Fruit fly (Drosophila melanogaster): ENCODE results near the gene CG10516.

Gene CG10516

dm6 chr3L:15975068-15975467, 7.1 kb downstream of the CG10516 start, which contains the start of gene CG17026:
CG17026 (plus strand) TSS chr3L:15975368.
- no peak for TF ChIP-seq CG17801 (GFP tag; optimal IDR thresholded peaks at IDR 0.05; ENCODE audit: partially characterized antibody)

- peak; percentile 8 for TF ChIP-seq CG17801 (GFP tag; optimal IDR thresholded peaks at IDR 0.05; ENCODE audit: partially characterized antibody)
These were observed 8.8 kb downstream of the CG10516 start, which contains the start of gene CG17029 for dm6 chr3L:15976758-15977157. CG17029 (plus strand) TSS chr3L:15976870.

dm6 chr3L:15977565-15977964, 9.6 kb downstream of the CG10516 start:
- no peak for TF ChIP-seq CG17801 (GFP tag; optimal IDR thresholded peaks at IDR 0.05; ENCODE audit: partially characterized antibody)

- TF ChIP-seq CG17801 (GFP tag; optimal IDR thresholded peaks at IDR 0.05; ENCODE audit: partially characterized antibody), result no peak
These were observed 10.2 kb downstream of the CG10516 start, which contains the start of gene CG17028 for dm6 chr3L:15978224-15978623. CG17028 (plus strand) TSS chr3L:15978524.

dm6 chr3L:15979240-15979639, 11.2 kb downstream of the CG10516 start:
- no peak for TF ChIP-seq CG17801 (GFP tag; optimal IDR thresholded peaks at IDR 0.05; ENCODE audit: partially characterized antibody)

- TF ChIP-seq CG17801 (GFP tag; optimal IDR thresholded peaks at IDR 0.05; ENCODE audit: partially characterized antibody), result no peak
These were observed 11.9 kb downstream of the CG10516 start, which contains the start of gene CG17027 for dm6 chr3L:15979912-15980311. CG17027 (plus strand) TSS chr3L:15980100.

dm6 chr3L:15981403-15981802, 13.4 kb downstream of the CG10516 start:
- TF ChIP-seq CG17801 (GFP tag; optimal IDR thresholded peaks at IDR 0.05; ENCODE audit: partially characterized antibody), result no peak

- no peak for TF ChIP-seq CG17801 (GFP tag; optimal IDR thresholded peaks at IDR 0.05; ENCODE audit: partially characterized antibody)
These were observed 14.1 kb downstream of the CG10516 start for dm6 chr3L:15982148-15982547.

- TF ChIP-seq CG17801 (GFP tag; optimal IDR thresholded peaks at IDR 0.05; ENCODE audit: partially characterized antibody), result peak; percentile 99
These were observed 14.9 kb downstream of the CG10516 start, which contains the start of the genes brm and Arl1 for dm6 chr3L:15982783-15983432. brm (minus strand) TSS chr3L:15982869. Arl1 (plus strand) TSS chr3L:15983135.

dm6 chr3L:15987635-15988034, 19.6 kb downstream of the CG10516 start, which contains the start of gene PolD1:
PolD1 (minus strand) TSS chr3L:15987815.
- no peak for TF ChIP-seq CG17801 (GFP tag; optimal IDR thresholded peaks at IDR 0.05; ENCODE audit: partially characterized antibody)

dm6 chr3L:15988039-15988546, 20.1 kb downstream of the CG10516 start, which contains the start of gene Hip14:
Hip14 (plus strand) TSS chr3L:15988236.
- TF ChIP-seq CG17801 (GFP tag; optimal IDR thresholded peaks at IDR 0.05; ENCODE audit: partially characterized antibody), result peak; percentile 37

dm6 chr3L:15996019-15996418, 28.0 kb downstream of the CG10516 start:
- TF ChIP-seq CG17801 (GFP tag; optimal IDR thresholded peaks at IDR 0.05; ENCODE audit: partially characterized antibody), result no peak

dm6 chr3L:15998217-15998616, 30.2 kb downstream of the CG10516 start:
- no peak for TF ChIP-seq CG17801 (GFP tag; optimal IDR thresholded peaks at IDR 0.05; ENCODE audit: partially characterized antibody)

- no peak for TF ChIP-seq CG17801 (GFP tag; optimal IDR thresholded peaks at IDR 0.05; ENCODE audit: partially characterized antibody)
These were observed 31.5 kb downstream of the CG10516 start for dm6 chr3L:15999358-16000005.

- TF ChIP-seq CG17801 (GFP tag; optimal IDR thresholded peaks at IDR 0.05; ENCODE audit: partially characterized antibody), result peak; percentile 56
These were observed 33.2 kb downstream of the CG10516 start for dm6 chr3L:16001164-16001679.
